Worm (Caenorhabditis elegans): Measurements from ENCODE around the gene Y42A5A.3.

The Y42A5A.3 gene

ce11 chrV:11123817-11124337, 28.1 kb upstream of the Y42A5A.3 start, which contains the start of the genes atp-5 and lmtr-3:
Gene atp-5 (minus strand): TSS chrV:11123867.
Gene lmtr-3 (plus strand): TSS chrV:11124186.
- TF ChIP-seq pqm-1 (tag; optimal IDR thresholded peaks at IDR 0.05) (no peak), hlh-30 (tag; optimal IDR thresholded peaks at IDR 0.05; ENCODE audit: insufficient read depth) (peak; percentile 93), skn-1 (tag; optimal IDR thresholded peaks at IDR 0.05) (no peak), zfp-3 (GFP tag; conservative IDR thresholded peaks at IDR 0.05) (0 out of 2 replicates have a peak, but pooled peaks have one; percentile 12), pha-4 (GFP tag; IDR thresholded peaks at IDR 0.05) (0 out of 2 replicates have a peak, but pooled peaks have one; percentile 14), pha-4 (tag; optimal IDR thresholded peaks at IDR 0.05) (no peak), D1046.2 (GFP tag; IDR thresholded peaks at IDR 0.05) (no peak), mdl-1 (tag; optimal IDR thresholded peaks at IDR 0.05) (peak in 1 of 2 experiments; percentile 48), nhr-28 (tag; optimal IDR thresholded peaks at IDR 0.05) (peak; percentile 69), arid-1 (GFP tag; conservative IDR thresholded peaks at IDR 0.05) (no peak; the same call in 1 of the 2 replicates), dmd-9 (GFP tag; IDR thresholded peaks at IDR 0.05) (peak; percentile 78), ces-1 (GFP tag; optimal IDR thresholded peaks at IDR 0.05) (no peak), hlh-11 (tag; optimal IDR thresholded peaks at IDR 0.05) (peak; percentile 79), mdt-29 (GFP tag; IDR thresholded peaks at IDR 0.05) (no peak), ztf-11 (tag; optimal IDR thresholded peaks at IDR 0.05) (no peak), T26A8.4 (GFP tag; IDR thresholded peaks at IDR 0.05) (peak; percentile 32; the same call in 1 of the 2 replicates), F26F4.8 (GFP tag; conservative IDR thresholded peaks at IDR 0.05) (no peak), daf-8 (GFP tag; IDR thresholded peaks at IDR 0.05) (no peak), aly-2 (tag; optimal IDR thresholded peaks at IDR 0.05) (no peak), ceh-32 (tag; optimal IDR thresholded peaks at IDR 0.05; ENCODE audit: poor library complexity) (no peak), aha-1 (tag) (peak; percentile 16), attf-4 (tag; optimal IDR thresholded peaks at IDR 0.05) (no peak), ZK337.2 (GFP tag; IDR thresholded peaks at IDR 0.05) (peak; percentile 86; the same call in 1 of the 2 replicates), set-16 (GFP tag; IDR thresholded peaks at IDR 0.05) (no peak), dmd-6 (GFP tag; IDR thresholded peaks at IDR 0.05) (peak; percentile 85), Y105C5A.15 (GFP tag; IDR thresholded peaks at IDR 0.05) (no peak), mxl-2 (GFP tag; conservative IDR thresholded peaks at IDR 0.05) (no peak), lin-29 (GFP tag; IDR thresholded peaks at IDR 0.05) (no peak), nhr-11 (tag; optimal IDR thresholded peaks at IDR 0.05) (no peak), ceh-82 (tag; optimal IDR thresholded peaks at IDR 0.05) (no peak), madf-9 (GFP tag; conservative IDR thresholded peaks at IDR 0.05) (no peak; the same call in 1 of the 2 replicates), hif-1 (tag; optimal IDR thresholded peaks at IDR 0.05) (peak in 1 of 2 experiments; percentile 91), lir-3 (tag; optimal IDR thresholded peaks at IDR 0.05) (no peak), madf-5 (GFP tag; IDR thresholded peaks at IDR 0.05) (peak in 1 of 2 experiments; percentile 64; a peak in 1 of 4 replicates), R02D3.7 (tag; optimal IDR thresholded peaks at IDR 0.05) (no peak), fos-1 (tag; optimal IDR thresholded peaks at IDR 0.05) (no peak), dmd-8 (GFP tag; IDR thresholded peaks at IDR 0.05) (no peak), vab-7 (GFP tag; IDR thresholded peaks at IDR 0.05) (no peak; the same call in none of the 2 replicates), zfp-2 (tag; optimal IDR thresholded peaks at IDR 0.05) (no peak), F37D6.2 (tag; optimal IDR thresholded peaks at IDR 0.05) (no peak), mxl-3 (GFP tag; optimal IDR thresholded peaks at IDR 0.05) (peak; percentile 76), mes-2 (tag; optimal IDR thresholded peaks at IDR 0.05; ENCODE audit: poor library complexity, severe bottlenecking) (peak; percentile 99), daf-19 (GFP tag; conservative IDR thresholded peaks at IDR 0.05) (no peak), sdz-12 (GFP tag; optimal IDR thresholded peaks at IDR 0.05) (no peak), jun-1 (tag; optimal IDR thresholded peaks at IDR 0.05) (no peak), duxl-1 (tag; optimal IDR thresholded peaks at IDR 0.05; ENCODE audit: poor library complexity) (peak; percentile 31), lin-1 (GFP tag; IDR thresholded peaks at IDR 0.05) (no peak), F44E2.7 (GFP tag; IDR thresholded peaks at IDR 0.05) (no peak), gei-8 (GFP tag; optimal IDR thresholded peaks at IDR 0.05) (no peak), lin-39 (tag; optimal IDR thresholded peaks at IDR 0.05) (no peak), snpc-4 (tag; optimal IDR thresholded peaks at IDR 0.05) (no peak)

All from whole organism, L4 larva.